Worm (Caenorhabditis elegans): ENCODE results near the gene mrps-18.C.

- TF ChIP-seq dox-1 (GFP tag; IDR thresholded peaks at IDR 0.05) (no peak), F49E8.2 (tag; optimal IDR thresholded peaks at IDR 0.05; ENCODE audit: insufficient read depth) (no peak), aptf-3 (GFP tag; IDR thresholded peaks at IDR 0.05) (no peak), ztf-28 (GFP tag; IDR thresholded peaks at IDR 0.05) (no peak), tbx-9 (tag; optimal IDR thresholded peaks at IDR 0.05; ENCODE audit: borderline replicate concordance) (no peak), K11D2.4 (GFP tag; IDR thresholded peaks at IDR 0.05) (no peak), egrh-3 (GFP tag; IDR thresholded peaks at IDR 0.05) (no peak), atf-7 (tag; optimal IDR thresholded peaks at IDR 0.05) (no peak), somi-1 (GFP tag; optimal IDR thresholded peaks at IDR 0.05) (no peak), ets-4 (GFP tag; optimal IDR thresholded peaks at IDR 0.05) (no peak), ekl-4 (GFP tag; IDR thresholded peaks at IDR 0.05) (no peak), ceh-79 (tag; optimal IDR thresholded peaks at IDR 0.05) (no peak), ceh-91 (GFP tag; IDR thresholded peaks at IDR 0.05) (no peak), lin-26 (GFP tag; IDR thresholded peaks at IDR 0.05) (no peak)
Measured at ce11 chrII:6716638-6717037, 19.4 kb upstream of the mrps-18.C start, which contains the start of the genes T14B4.5 and T14B4.20.
